Fruit fly (Drosophila melanogaster) whole organism, larva: ENCODE data around the gene Lcp65Ad.
"Not testable (repeated sequence)": the region's sequence is repeated elsewhere in the genome, so short reads cannot be mapped to it uniquely, and the experiment has no call there.

ENCODE experiments used
- noc ChIP-seq: fragments of 200-800 bp; sonication (Bioruptor generic); optimal IDR thresholded peaks from 3 replicates; lab custom pipeline; 2019; ENCODE audit warnings: missing biosample characterization, mild to moderate bottlenecking, missing genetic modification characterization, moderate library complexity

Lcp65Ad gene

dm6 chr3L:6133546-6133945 lies 9.6 kb upstream of the Lcp65Ad start, which contains the start of gene Lcp65Ag2:
Gene Lcp65Ag2, minus strand, starts transcription at chr3L:6133593.
- TF ChIP-seq noc (tag; lab: Kevin White, UChicago): no peak

dm6 chr3L:6135174-6135573 lies 8.0 kb upstream of the Lcp65Ad start, which contains the start of gene Lcp65Ag1:
Gene Lcp65Ag1, minus strand, starts transcription at chr3L:6135274.
- no peak for TF ChIP-seq noc (tag; lab: Kevin White, UChicago)

dm6 chr3L:6136691-6137090 lies 6.5 kb upstream of the Lcp65Ad start, which contains the start of gene Lcp65Af:
Gene Lcp65Af, minus strand, starts transcription at chr3L:6136791.
- TF ChIP-seq noc (tag; lab: Kevin White, UChicago): no peak

dm6 chr3L:6138018-6138417 lies 5.2 kb upstream of the Lcp65Ad start, which contains the start of gene Lcp65Ae:
Gene Lcp65Ae, minus strand, starts transcription at chr3L:6138118.
- TF ChIP-seq noc (tag; lab: Kevin White, UChicago): no peak

dm6 chr3L:6138586-6138985 lies 4.6 kb upstream of the Lcp65Ad start:
- no peak for TF ChIP-seq noc (tag; lab: Kevin White, UChicago)

dm6 chr3L:6139924-6140574 lies 3.1 kb upstream of the Lcp65Ad start, which contains the start of gene Cpr65Av:
Gene Cpr65Av, minus strand, starts transcription at chr3L:6139974.
- no peak for TF ChIP-seq noc (tag; lab: Kevin White, UChicago)

- TF ChIP-seq noc (tag; lab: Kevin White, UChicago): no peak
Observed at dm6 chr3L:6140771-6141472, 2.3 kb upstream of the Lcp65Ad start.

- TF ChIP-seq noc (tag; lab: Kevin White, UChicago): no peak
Observed at dm6 chr3L:6141538-6141937, 1.7 kb upstream of the Lcp65Ad start.

- no peak for TF ChIP-seq noc (tag; lab: Kevin White, UChicago)
Observed at dm6 chr3L:6142313-6142712, 882 bp upstream of the Lcp65Ad start, which contains the start of gene Cpr65Aw. Gene Cpr65Aw, minus strand, starts transcription at chr3L:6142413.

dm6 chr3L:6144769-6145220 lies 1.6 kb downstream of the Lcp65Ad start, which contains the start of gene Lcp65Ac:
Gene Lcp65Ac, plus strand, starts transcription at chr3L:6144819.
- no peak for TF ChIP-seq noc (tag; lab: Kevin White, UChicago)

- not testable (repeated sequence) for TF ChIP-seq noc (tag; lab: Kevin White, UChicago)
Observed at dm6 chr3L:6146374-6146773, 3.2 kb downstream of the Lcp65Ad start, which contains the start of gene Lcp65Ab2. Gene Lcp65Ab2, plus strand, starts transcription at chr3L:6146674.

dm6 chr3L:6147887-6148286 lies 4.7 kb downstream of the Lcp65Ad start, which contains the start of gene Cpr65Ax1:
Gene Cpr65Ax1, minus strand, starts transcription at chr3L:6147987.
- not testable (repeated sequence) for TF ChIP-seq noc (tag; lab: Kevin White, UChicago)

- TF ChIP-seq noc (tag; lab: Kevin White, UChicago): not testable (repeated sequence)
Observed at dm6 chr3L:6149248-6149647, 6.1 kb downstream of the Lcp65Ad start, which contains the start of gene Lcp65Ab1. Gene Lcp65Ab1, plus strand, starts transcription at chr3L:6149548.

dm6 chr3L:6150757-6151354 lies 7.7 kb downstream of the Lcp65Ad start, which contains the start of the genes Cpr65Ax2 and Lcp65Aa:
Gene Cpr65Ax2, minus strand, starts transcription at chr3L:6150857.
Gene Lcp65Aa, plus strand, starts transcription at chr3L:6151304.
- not testable (repeated sequence) for TF ChIP-seq noc (tag; lab: Kevin White, UChicago)

- no peak for TF ChIP-seq noc (tag; lab: Kevin White, UChicago)
Observed at dm6 chr3L:6152531-6152930, 9.3 kb downstream of the Lcp65Ad start, which contains the start of gene Acp65Aa. Gene Acp65Aa, minus strand, starts transcription at chr3L:6152745.
